Fruit fly (Drosophila melanogaster): ENCODE results near the gene Asciz.

The Asciz gene

DNA sequence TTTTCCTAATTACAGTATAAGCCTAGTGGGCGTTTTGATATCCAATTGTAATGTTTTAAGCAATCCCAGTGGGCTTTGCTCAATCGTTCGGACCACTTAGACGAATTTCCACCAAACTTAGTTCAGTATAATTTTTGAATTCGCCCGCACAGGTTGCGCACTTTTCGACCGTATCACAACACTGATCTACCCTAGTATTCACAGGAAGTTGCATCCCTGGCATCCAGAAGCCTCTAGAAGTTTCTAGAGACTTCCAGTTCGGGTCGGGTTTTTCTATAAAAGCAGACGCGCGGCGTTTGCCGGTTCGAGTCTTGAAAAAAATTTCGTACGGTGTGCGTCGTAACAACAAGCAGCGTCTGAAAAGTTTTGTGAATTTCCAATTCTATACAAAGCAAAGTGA is 26.9 kb upstream of the Asciz start, which contains the start of gene Hsp83 (continued):
- TF ChIP-seq Blimp-1 (GFP tag; optimal IDR thresholded peaks at IDR 0.05): peak; percentile 79
- TF ChIP-seq CG7745 (tag; optimal IDR thresholded peaks at IDR 0.05): peak; percentile 80
- TF ChIP-seq sna (GFP tag; IDR thresholded peaks at IDR 0.05; ENCODE audit: partially characterized antibody): no peak
- TF ChIP-seq p53 (GFP tag; optimal IDR thresholded peaks at IDR 0.05): peak; percentile 92
- TF ChIP-seq caup (GFP tag; optimal IDR thresholded peaks at IDR 0.05; ENCODE audit: severe bottlenecking): peak; percentile 100
- peak; percentile 97 for TF ChIP-seq Asciz (GFP tag; optimal IDR thresholded peaks at IDR 0.05)
- peak; percentile 85 for TF ChIP-seq CG17612 (GFP tag; IDR thresholded peaks at IDR 0.05)
- no peak for TF ChIP-seq hbn (GFP tag; IDR thresholded peaks at IDR 0.05; ENCODE audit: partially characterized antibody)
- 0 out of 2 replicates have a peak, but pooled peaks have one; percentile 17 for TF ChIP-seq Lim3 (GFP tag; IDR thresholded peaks at IDR 0.05)
- peak; percentile 91 for TF ChIP-seq CG9437 (GFP tag; optimal IDR thresholded peaks at IDR 0.05)
- peak; percentile 79 for TF ChIP-seq CG16815 (GFP tag; optimal IDR thresholded peaks at IDR 0.05)
- peak; percentile 89 for TF ChIP-seq CG9876 (GFP tag; optimal IDR thresholded peaks at IDR 0.05)
- TF ChIP-seq lmd (GFP tag; IDR thresholded peaks at IDR 0.05): peak; percentile 80
- peak; percentile 84 for TF ChIP-seq CG9932 (GFP tag; IDR thresholded peaks at IDR 0.05)
- TF ChIP-seq CG12942 (GFP tag; optimal IDR thresholded peaks at IDR 0.05): peak; percentile 76
- 0 out of 2 replicates have a peak, but pooled peaks have one; percentile 62 for TF ChIP-seq peb (GFP tag; IDR thresholded peaks at IDR 0.05)
- peak; percentile 89 for TF ChIP-seq CG8388 (GFP tag; optimal IDR thresholded peaks at IDR 0.05)
- TF ChIP-seq CG13123 (GFP tag; optimal IDR thresholded peaks at IDR 0.05): peak; percentile 77
- TF ChIP-seq CG2875 (GFP tag; optimal IDR thresholded peaks at IDR 0.05): peak; percentile 97
- TF ChIP-seq H15 (GFP tag; IDR thresholded peaks at IDR 0.05): peak; percentile 92
- TF ChIP-seq CG1233 (GFP tag; optimal IDR thresholded peaks at IDR 0.05): peak; percentile 98
- peak; percentile 54; the same call in 1 of the 2 replicates for TF ChIP-seq crol (GFP tag; IDR thresholded peaks at IDR 0.05)
- TF ChIP-seq Pdp1 (GFP tag; optimal IDR thresholded peaks at IDR 0.05): peak; percentile 89
- TF ChIP-seq cad (GFP tag; optimal IDR thresholded peaks at IDR 0.05): no peak
- TF ChIP-seq CG12769 (tag; optimal IDR thresholded peaks at IDR 0.05): peak; percentile 94
- TF ChIP-seq CG14710 (tag; optimal IDR thresholded peaks at IDR 0.05): peak; percentile 83
- peak; percentile 84 for TF ChIP-seq exex (tag; optimal IDR thresholded peaks at IDR 0.05)
- peak; percentile 65 for TF ChIP-seq ssp (GFP tag; IDR thresholded peaks at IDR 0.05)
- TF ChIP-seq gem (tag; optimal IDR thresholded peaks at IDR 0.05): peak; percentile 77
- peak; percentile 96 for TF ChIP-seq CG11456 (GFP tag; IDR thresholded peaks at IDR 0.05)
- TF ChIP-seq CG2129 (GFP tag; IDR thresholded peaks at IDR 0.05; ENCODE audit: partially characterized antibody): no peak
- peak; percentile 97 for TF ChIP-seq ATbp (GFP tag; optimal IDR thresholded peaks at IDR 0.05)
- TF ChIP-seq PHDP (tag; optimal IDR thresholded peaks at IDR 0.05): peak; percentile 98
- peak; percentile 81 for TF ChIP-seq CG3995 (GFP tag; optimal IDR thresholded peaks at IDR 0.05)
- peak; percentile 45; the same call in 1 of the 2 replicates for TF ChIP-seq ham (GFP tag; IDR thresholded peaks at IDR 0.05)
- peak; percentile 73 for TF ChIP-seq Sry-β (GFP tag; optimal IDR thresholded peaks at IDR 0.05)
- TF ChIP-seq Lhr (GFP tag; optimal IDR thresholded peaks at IDR 0.05): peak; percentile 91
- peak; percentile 92 for TF ChIP-seq pfk (GFP tag; optimal IDR thresholded peaks at IDR 0.05)
- peak; percentile 96 for TF ChIP-seq CHES-1-like (GFP tag; optimal IDR thresholded peaks at IDR 0.05)
- peak; percentile 30 for TF ChIP-seq pnt (GFP tag; optimal IDR thresholded peaks at IDR 0.05)
- peak; percentile 88 for TF ChIP-seq CG7556 (GFP tag; optimal IDR thresholded peaks at IDR 0.05)
- peak; percentile 70 for TF ChIP-seq al (GFP tag; IDR thresholded peaks at IDR 0.05)
- TF ChIP-seq her (GFP tag; optimal IDR thresholded peaks at IDR 0.05): peak; percentile 96
- TF ChIP-seq Oli (tag; optimal IDR thresholded peaks at IDR 0.05): peak; percentile 86
- peak; percentile 97 for TF ChIP-seq Rfx (GFP tag; IDR thresholded peaks at IDR 0.05)
- TF ChIP-seq CG30020 (tag; optimal IDR thresholded peaks at IDR 0.05): peak; percentile 48
- TF ChIP-seq Antp (GFP tag; optimal IDR thresholded peaks at IDR 0.05): peak; percentile 90
- TF ChIP-seq Med (GFP tag): peak; percentile 100
- TF ChIP-seq CG13775 (GFP tag; optimal IDR thresholded peaks at IDR 0.05): peak; percentile 95
- peak; percentile 81 for TF ChIP-seq zfh2 (GFP tag; optimal IDR thresholded peaks at IDR 0.05)
